Worm (Caenorhabditis elegans) whole organism, L4/young adult: ENCODE results near the gene gst-23.

Experiments used
- W03F9.2 ChIP-seq: fragments of 150-350 bp; optimal IDR thresholded peaks from 2 replicates; lab custom pipeline; 2014; ENCODE audit warnings: missing biosample characterization, missing genetic modification characterization
- dao-5 ChIP-seq: sonication (generic microtip); optimal IDR thresholded peaks from 2 replicates; lab custom pipeline; 2016; ENCODE audit warnings: missing genotype, missing genetic modification characterization, moderate library complexity, missing compliant biosample characterization
- him-1 ChIP-seq: sonication (generic microtip); optimal IDR thresholded peaks from 2 replicates; lab custom pipeline; 2016; ENCODE audit warnings: missing genotype, missing genetic modification reagents, missing genetic modification characterization, missing compliant biosample characterization

Gene gst-23

DNA sequence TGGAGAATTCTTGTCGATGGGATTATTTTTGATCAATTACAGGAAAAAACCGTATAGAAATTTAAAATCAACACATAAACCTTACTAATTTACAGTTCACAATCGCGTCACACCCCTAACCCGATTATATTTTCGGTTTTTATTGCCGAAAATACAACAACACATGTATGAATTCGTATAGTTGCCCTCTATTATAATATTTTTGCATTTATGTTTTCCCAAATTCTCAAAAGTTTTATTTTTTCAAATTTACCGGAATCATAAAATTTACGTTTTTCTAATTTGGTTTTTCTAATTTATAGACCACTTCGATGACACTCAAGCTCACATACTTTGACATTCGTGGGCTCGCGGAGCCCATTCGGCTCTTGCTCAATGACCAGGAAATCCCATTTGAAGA is at the start of gene gst-23:
Gene gst-23 (plus strand): TSS at position 301 of the 400 bp plus-strand sequence.
- no peak for TF ChIP-seq W03F9.2
- TF ChIP-seq him-1 (tag; lab: Kevin White, UChicago): no peak
- TF ChIP-seq dao-5: no peak

DNA sequence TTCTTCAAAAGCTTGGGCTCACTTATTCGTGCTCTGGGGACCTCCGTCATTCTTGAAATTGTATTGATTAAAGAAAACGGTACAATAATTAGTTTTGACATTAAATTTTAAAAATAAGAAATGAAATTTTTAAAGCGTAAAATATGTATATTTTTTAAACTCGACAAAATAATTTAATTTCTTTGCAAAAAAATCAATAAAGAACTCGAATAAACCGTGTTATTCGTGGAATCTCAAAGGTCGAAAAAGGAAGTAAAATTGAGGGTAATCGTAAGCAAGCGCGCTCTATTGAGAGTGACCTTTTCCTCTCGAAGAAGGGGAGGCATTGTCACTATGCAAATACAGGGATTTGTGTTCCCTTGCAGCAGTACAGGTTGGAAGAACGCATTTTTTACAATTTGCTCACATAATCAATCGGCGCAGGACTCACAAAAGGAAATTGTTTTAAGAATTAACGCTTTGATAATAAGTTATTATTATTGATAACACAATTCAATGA is 48.1 kb upstream of the gst-23 start, which contains the start of gene Y73C8B.2:
Gene Y73C8B.2 (minus strand): TSS at position 51 of the 499 bp plus-strand sequence.
- TF ChIP-seq him-1 (tag; lab: Kevin White, UChicago) (no peak), dao-5 (no peak), W03F9.2 (no peak)

DNA sequence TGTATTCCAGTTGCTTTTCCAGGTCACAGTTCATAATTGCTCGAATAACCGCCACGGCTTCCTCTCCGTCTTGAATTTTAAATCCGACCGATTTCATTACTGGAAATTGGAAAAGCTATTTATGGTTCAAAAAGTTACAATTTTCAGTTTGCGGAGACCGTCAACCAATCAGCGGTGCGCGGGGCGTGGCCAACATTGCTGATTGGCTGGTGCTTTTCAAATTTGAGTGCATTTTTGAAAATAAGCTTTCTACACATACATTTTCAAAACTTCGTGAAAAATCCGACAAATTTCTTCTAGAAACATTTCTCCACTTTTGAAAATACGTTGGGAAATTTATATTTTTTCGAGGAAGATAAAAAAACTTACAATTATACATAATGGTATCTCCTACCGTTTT is 47.3 kb upstream of the gst-23 start:
- TF ChIP-seq dao-5: no peak
- TF ChIP-seq W03F9.2: no peak
- no peak for TF ChIP-seq him-1 (tag; lab: Kevin White, UChicago)

DNA sequence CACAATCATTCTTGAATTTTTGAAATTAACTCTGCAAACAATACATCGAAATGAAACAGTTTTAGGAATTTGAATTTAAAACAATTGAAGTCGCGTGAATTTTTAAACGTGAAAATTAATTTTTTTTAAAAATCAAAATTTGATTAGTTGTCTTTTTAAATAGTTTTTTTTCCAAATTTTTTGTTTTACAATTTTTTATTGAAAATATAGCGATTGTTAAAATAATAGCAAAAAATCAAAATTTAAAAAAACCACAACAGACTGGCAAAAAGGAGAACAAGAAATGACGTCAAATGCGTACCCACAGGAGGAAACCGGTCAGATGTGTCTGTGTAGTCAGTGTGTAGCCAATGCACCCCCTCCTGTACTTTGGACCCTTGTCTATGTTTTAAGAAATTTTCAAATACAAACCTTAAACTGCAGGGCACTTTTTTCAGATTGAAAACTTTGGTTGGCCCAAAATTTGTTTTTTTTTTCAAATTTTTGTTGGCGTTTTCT is 46.2 kb upstream of the gst-23 start, which contains the start of the genes Y73C8B.1 and Y73C8B.5:
Gene Y73C8B.1 (minus strand): TSS at position 51 of the 498 bp plus-strand sequence.
Gene Y73C8B.5 (plus strand): TSS at position 437 of the 498 bp plus-strand sequence.
- no peak for TF ChIP-seq him-1 (tag; lab: Kevin White, UChicago)
- TF ChIP-seq dao-5: no peak
- TF ChIP-seq W03F9.2: no peak

DNA sequence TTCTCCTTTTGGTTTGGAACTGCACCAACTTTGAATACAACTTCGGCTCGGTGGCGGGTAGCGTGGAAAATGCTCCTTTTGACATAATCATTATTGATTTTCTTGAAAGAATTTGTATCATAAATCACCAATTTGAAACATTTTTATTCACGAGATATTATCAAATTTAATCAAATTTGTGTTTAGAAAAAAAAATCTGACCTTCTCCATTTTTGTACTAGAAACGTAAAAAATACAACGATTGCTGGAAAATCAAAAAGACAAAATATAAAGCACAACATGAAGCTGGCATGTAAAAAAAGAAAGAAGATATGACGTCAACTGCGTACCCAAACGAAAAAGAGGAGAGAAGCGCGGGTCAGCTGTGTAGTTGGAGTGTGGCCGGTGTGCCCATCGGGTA is 42.8 kb upstream of the gst-23 start, which contains the start of gene K08D9.4:
Gene K08D9.4 (minus strand): TSS at position 101 of the 400 bp plus-strand sequence.
- TF ChIP-seq him-1 (tag; lab: Kevin White, UChicago): no peak
- no peak for TF ChIP-seq W03F9.2
- no peak for TF ChIP-seq dao-5

- no peak for TF ChIP-seq W03F9.2
- no peak for TF ChIP-seq dao-5
- no peak for TF ChIP-seq him-1 (tag; lab: Kevin White, UChicago)
Measured at ce11 chrV:3204433-3204832, 38.7 kb upstream of the gst-23 start.

DNA sequence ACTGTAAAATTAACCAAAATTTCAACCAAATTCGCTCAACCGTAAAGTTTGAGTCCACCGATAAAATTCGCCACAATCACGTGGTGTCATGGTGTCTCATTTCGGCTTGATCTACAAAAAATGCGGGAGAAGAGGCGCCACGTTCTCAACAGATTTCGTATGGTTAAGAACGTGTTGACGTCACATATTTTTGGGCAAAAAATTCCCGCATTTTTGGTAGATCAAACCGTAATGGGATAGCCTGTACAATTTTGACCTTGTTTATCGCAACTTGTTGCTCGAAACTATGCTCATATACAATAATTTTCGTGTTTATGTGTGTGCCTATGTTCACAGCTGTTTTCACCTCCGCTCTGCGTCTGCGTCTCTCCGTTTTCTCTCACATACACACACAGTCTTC is 34.1 kb upstream of the gst-23 start:
- TF ChIP-seq W03F9.2 (no peak), dao-5 (no peak), him-1 (tag; lab: Kevin White, UChicago) (no peak)

ce11 chrV:3210147-3210546 is 32.9 kb upstream of the gst-23 start, which contains the start of gene apx-1:
Gene apx-1 (plus strand): TSS chrV:3210196.
- TF ChIP-seq dao-5 (no peak), W03F9.2 (no peak), him-1 (tag; lab: Kevin White, UChicago) (no peak)

ce11 chrV:3218604-3219003 is 24.5 kb upstream of the gst-23 start:
- TF ChIP-seq W03F9.2 (no peak), him-1 (tag; lab: Kevin White, UChicago) (no peak), dao-5 (no peak)

- no peak for TF ChIP-seq W03F9.2
- no peak for TF ChIP-seq him-1 (tag; lab: Kevin White, UChicago)
- TF ChIP-seq dao-5: no peak
Measured at ce11 chrV:3227373-3227772, 15.7 kb upstream of the gst-23 start, which contains the start of gene K08D9.2. Gene K08D9.2 (plus strand): TSS chrV:3227673.

DNA sequence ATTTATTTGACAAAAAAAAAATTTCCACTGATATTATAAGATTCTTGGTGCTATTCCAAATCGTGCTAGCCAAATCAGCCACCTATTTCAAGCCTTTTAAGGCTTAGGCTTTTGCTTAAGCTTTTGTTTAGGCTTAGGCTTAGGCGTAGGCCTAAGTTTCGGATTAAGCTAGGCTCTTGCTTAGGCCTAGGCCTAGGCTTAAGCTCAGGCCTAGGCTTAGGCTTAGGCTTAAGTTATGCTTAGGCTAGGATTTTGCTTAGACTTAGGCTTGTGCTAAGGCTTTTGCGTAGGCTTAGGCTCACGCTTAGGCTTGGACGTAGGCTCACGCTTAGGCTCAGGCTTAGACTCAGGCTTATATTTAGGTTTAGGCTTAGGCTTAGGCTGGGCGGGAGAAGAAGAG is 12.9 kb upstream of the gst-23 start:
- no peak for TF ChIP-seq W03F9.2
- TF ChIP-seq him-1 (tag; lab: Kevin White, UChicago): no peak
- TF ChIP-seq dao-5: no peak

DNA sequence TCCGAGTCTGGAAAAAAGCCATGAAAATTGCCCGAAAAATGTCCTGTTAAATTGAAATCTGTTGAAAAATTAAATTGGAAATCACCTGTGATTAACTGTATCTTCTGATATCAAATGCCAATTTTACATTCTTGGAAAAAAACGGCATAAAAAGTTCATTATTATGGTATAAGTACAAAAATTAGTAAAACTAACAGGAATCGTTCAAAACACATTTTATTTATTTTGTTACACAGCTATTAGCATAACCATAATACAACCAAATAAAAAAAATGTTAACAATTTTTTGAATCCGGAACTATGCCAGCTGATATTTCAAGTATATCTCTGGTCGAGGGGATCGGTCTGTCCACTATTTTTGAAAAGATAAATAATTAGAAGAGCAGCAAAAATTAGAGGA is 12.5 kb upstream of the gst-23 start, which contains the start of gene K08D9.10:
Gene K08D9.10 (plus strand): TSS at position 301 of the 400 bp plus-strand sequence.
- TF ChIP-seq him-1 (tag; lab: Kevin White, UChicago) (no peak), W03F9.2 (no peak)

- TF ChIP-seq W03F9.2 (no peak), dao-5 (no peak), him-1 (tag; lab: Kevin White, UChicago) (no peak)
Measured at ce11 chrV:3234887-3235286, 8.2 kb upstream of the gst-23 start, which contains the start of gene K08D9.6. Gene K08D9.6 (minus strand): TSS chrV:3234987.

DNA sequence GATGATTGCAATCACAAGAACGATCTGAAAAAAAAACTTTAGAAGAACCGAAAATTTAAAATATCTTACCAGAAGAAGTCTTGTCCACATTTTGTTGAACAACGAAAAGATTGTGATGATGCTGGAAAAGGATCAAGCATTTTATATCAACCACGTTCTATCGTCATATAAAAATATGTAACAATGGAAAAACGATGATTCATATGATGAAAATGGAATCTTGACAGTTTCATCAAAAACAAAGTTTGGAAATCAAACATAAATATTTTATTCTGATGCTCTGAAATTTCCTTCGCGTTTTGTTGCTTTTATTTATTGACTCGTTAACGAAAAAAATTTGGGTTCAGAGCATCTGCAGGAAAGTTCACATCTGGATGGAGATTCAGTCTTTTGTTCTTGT is 6.5 kb upstream of the gst-23 start, which contains the start of the genes K08D9.9 and str-16:
Gene K08D9.9 (minus strand): TSS at position 101 of the 400 bp plus-strand sequence.
Gene str-16 (plus strand): TSS at position 266 of the 400 bp plus-strand sequence.
- no peak for TF ChIP-seq W03F9.2
- TF ChIP-seq him-1 (tag; lab: Kevin White, UChicago): no peak
- TF ChIP-seq dao-5: no peak

- TF ChIP-seq dao-5: no peak
- no peak for TF ChIP-seq him-1 (tag; lab: Kevin White, UChicago)
- TF ChIP-seq W03F9.2: no peak
Measured at ce11 chrV:3241175-3241574, 1.9 kb upstream of the gst-23 start, which contains the start of gene srj-11. Gene srj-11 (plus strand): TSS chrV:3241424.
